Fruit fly (Drosophila melanogaster) whole organism: ENCODE results near the gene CG1074.

Experiments used
- CG8478 ChIP-seq: fragments of >200 bp; optimal IDR thresholded peaks from 2 replicates; lab custom pipeline; 2018; ENCODE audit warnings: inconsistent platforms
- EcR ChIP-seq, 2 experiments: fragments of >200 bp; optimal IDR thresholded peaks; 2 replicates each; lab custom pipeline; 2017; ENCODE audit warnings: missing biosample characterization in 2 of 2, missing genetic modification characterization in 2 of 2, missing genetic modification reagents in 2 of 2

DNA sequence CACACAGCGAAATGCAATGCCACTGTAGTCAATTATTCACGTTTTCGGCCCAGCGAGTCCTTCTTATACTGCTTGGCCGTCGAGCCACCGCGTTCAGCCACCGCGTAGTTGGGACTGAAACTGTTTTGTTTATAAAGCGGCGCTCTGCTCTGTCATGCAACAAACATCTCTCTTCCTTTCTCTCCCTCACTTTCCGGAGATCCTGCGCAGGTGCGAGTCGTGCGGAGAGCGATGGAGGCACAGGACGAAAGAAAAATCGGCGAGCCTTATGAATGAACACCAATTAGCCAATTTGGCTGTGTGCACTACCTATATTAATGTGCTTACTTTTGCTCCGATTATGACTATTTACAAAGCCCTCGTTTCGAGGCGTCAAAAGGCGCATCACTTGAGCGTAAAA is 14.3 kb upstream of the CG1074 start, which contains the start of gene CG32944:
- TF ChIP-seq CG8478 (lab: Kevin White, UChicago) (no peak), EcR (GFP tag; optimal IDR thresholded peaks at IDR 0.05; lab: Kevin White, UChicago) (no peak)
